Worm (Caenorhabditis elegans): ENCODE results near the gene lsm-7.

Gene lsm-7

ce11 chrIV:10933777-10934546, 660 bp downstream of the lsm-7 start (continued):
- TF ChIP-seq pax-3 (tag; optimal IDR thresholded peaks at IDR 0.05) (no peak), swsn-7 (tag; optimal IDR thresholded peaks at IDR 0.05) (peak; percentile 1), hlh-17 (GFP tag; optimal IDR thresholded peaks at IDR 0.05; ENCODE audit: borderline replicate concordance) (no peak), efl-3 (GFP tag; optimal IDR thresholded peaks at IDR 0.05) (no peak), ets-5 (GFP tag; IDR thresholded peaks at IDR 0.05) (no peak), lin-35 (GFP tag; optimal IDR thresholded peaks at IDR 0.05) (no peak), lsy-2 (tag; optimal IDR thresholded peaks at IDR 0.05) (peak in 1 of 2 experiments; percentile 15), ces-1 (GFP tag; optimal IDR thresholded peaks at IDR 0.05) (no peak)

- TF ChIP-seq mab-9 (GFP tag; IDR thresholded peaks at IDR 0.05): no peak
- no peak for TF ChIP-seq zip-4 (GFP tag; optimal IDR thresholded peaks at IDR 0.05)
- no peak for TF ChIP-seq nhr-76 (tag; optimal IDR thresholded peaks at IDR 0.05)
- no peak for TF ChIP-seq snu-23 (GFP tag; optimal IDR thresholded peaks at IDR 0.05)
- no peak for TF ChIP-seq nhr-71 (tag; optimal IDR thresholded peaks at IDR 0.05)
- no peak for TF ChIP-seq elt-3 (tag; optimal IDR thresholded peaks at IDR 0.05)
- no peak for TF ChIP-seq fos-1 (tag; optimal IDR thresholded peaks at IDR 0.05)
- no peak for TF ChIP-seq unc-62 (GFP tag; optimal IDR thresholded peaks at IDR 0.05)
- TF ChIP-seq sup-37 (GFP tag; optimal IDR thresholded peaks at IDR 0.05): no peak
- no peak for TF ChIP-seq Y116A8C.19 (tag; optimal IDR thresholded peaks at IDR 0.05; ENCODE audit: borderline replicate concordance)
- no peak for TF ChIP-seq C34B4.2 (tag; optimal IDR thresholded peaks at IDR 0.05)
- no peak for TF ChIP-seq C04F5.9 (tag; optimal IDR thresholded peaks at IDR 0.05)
Measured at ce11 chrIV:10934786-10935185, 1.5 kb downstream of the lsm-7 start.

ce11 chrIV:10935336-10935735, 2.0 kb downstream of the lsm-7 start:
- peak; percentile 79 to 86 for TF ChIP-seq lin-35 (GFP tag; optimal IDR thresholded peaks at IDR 0.05)
- TF ChIP-seq ceh-88 (GFP tag; IDR thresholded peaks at IDR 0.05): peak; percentile 69
- peak; percentile 96 for TF ChIP-seq mep-1 (tag; optimal IDR thresholded peaks at IDR 0.05)
- no peak for TF ChIP-seq hlh-4 (tag; optimal IDR thresholded peaks at IDR 0.05)
- peak; percentile 50 for TF ChIP-seq elt-2 (tag; optimal IDR thresholded peaks at IDR 0.05)
- peak; percentile 51 for TF ChIP-seq zip-4 (GFP tag; optimal IDR thresholded peaks at IDR 0.05)
- peak; percentile 85 for TF ChIP-seq mef-2 (tag; optimal IDR thresholded peaks at IDR 0.05)
- peak; percentile 87 for TF ChIP-seq ceh-8 (GFP tag; optimal IDR thresholded peaks at IDR 0.05)
- TF ChIP-seq pag-3 (tag; optimal IDR thresholded peaks at IDR 0.05; ENCODE audit: borderline replicate concordance, insufficient read depth): no peak
- peak; percentile 62 to 68 (median 64) for TF ChIP-seq dpl-1 (GFP tag; optimal IDR thresholded peaks at IDR 0.05)
- TF ChIP-seq skn-1 (tag; optimal IDR thresholded peaks at IDR 0.05): peak; percentile 78
- TF ChIP-seq lin-15B (tag; optimal IDR thresholded peaks at IDR 0.05): no peak
- TF ChIP-seq vab-15 (tag; optimal IDR thresholded peaks at IDR 0.05): peak; percentile 80
- no peak for TF ChIP-seq ceh-90 (tag; optimal IDR thresholded peaks at IDR 0.05)
- TF ChIP-seq C16A3.4 (tag; optimal IDR thresholded peaks at IDR 0.05): peak; percentile 77
- peak; percentile 30 for TF ChIP-seq hpl-2 (GFP tag; optimal IDR thresholded peaks at IDR 0.05)
- no peak for TF ChIP-seq nhr-84 (tag; optimal IDR thresholded peaks at IDR 0.05)
- peak; percentile 88 for TF ChIP-seq fkh-4 (tag; optimal IDR thresholded peaks at IDR 0.05; ENCODE audit: borderline replicate concordance)
- peak; percentile 85 for TF ChIP-seq lir-3 (tag; optimal IDR thresholded peaks at IDR 0.05; ENCODE audit: poor library complexity)
- peak; percentile 99 for TF ChIP-seq lin-14 (GFP tag; optimal IDR thresholded peaks at IDR 0.05)
- TF ChIP-seq nhr-85 (tag): peak; percentile 93
- peak; percentile 93 for TF ChIP-seq swsn-7 (tag; optimal IDR thresholded peaks at IDR 0.05)
- TF ChIP-seq nhr-11 (tag; optimal IDR thresholded peaks at IDR 0.05): peak; percentile 90
- peak; percentile 88 for TF ChIP-seq lin-39 (tag; optimal IDR thresholded peaks at IDR 0.05)
- peak; percentile 77 for TF ChIP-seq fos-1 (tag; optimal IDR thresholded peaks at IDR 0.05)
- peak; percentile 76 for TF ChIP-seq irx-1 (tag; optimal IDR thresholded peaks at IDR 0.05)
- TF ChIP-seq nhr-47 (tag; optimal IDR thresholded peaks at IDR 0.05): peak; percentile 93
- TF ChIP-seq ceh-63 (GFP tag; optimal IDR thresholded peaks at IDR 0.05): no peak
- TF ChIP-seq nhr-19 (GFP tag; conservative IDR thresholded peaks at IDR 0.05): peak; percentile 92
- TF ChIP-seq rnt-1 (tag; optimal IDR thresholded peaks at IDR 0.05): peak; percentile 94
- peak; percentile 67 for TF ChIP-seq aly-2 (tag; optimal IDR thresholded peaks at IDR 0.05)
